Worm (Caenorhabditis elegans) whole organism, young adult: ENCODE data around the gene C16C8.17.

Source experiments
- B0035.1 ChIP-seq: sonication (generic microtip); optimal IDR thresholded peaks from 2 replicates; lab custom pipeline; 2016; ENCODE audit warnings: missing genetic modification characterization, mild to moderate bottlenecking, missing compliant biosample characterization, missing genotype, missing genetic modification reagents
- F22D6.2 ChIP-seq: sonication (generic microtip); optimal IDR thresholded peaks from 2 replicates; lab custom pipeline; 2016; ENCODE audit warnings: mild to moderate bottlenecking, missing genetic modification characterization, missing compliant biosample characterization
- F23B12.7 ChIP-seq: sonication (generic microtip); optimal IDR thresholded peaks from 2 replicates; lab custom pipeline; 2017; ENCODE audit warnings: missing genetic modification characterization, mild to moderate bottlenecking, missing compliant biosample characterization, antibody characterized with exemption, moderate library complexity; ENCODE audit not compliant: insufficient read depth
- F33H1.4 ChIP-seq: fragments of 200-800 bp; sonication (Bioruptor generic); IDR thresholded peaks from 2 replicates; pipeline ENCODE4 v1.3.6; 2022; ENCODE audit warnings: missing genetic modification reagents, missing genetic modification characterization, missing compliant biosample characterization
- F37B4.10 ChIP-seq: fragments of 200-800 bp; sonication (Bioruptor generic); IDR thresholded peaks from 2 replicates; pipeline ENCODE4 v1.3.6; 2022; ENCODE audit warnings: missing genetic modification characterization, missing compliant biosample characterization
- F49E8.2 ChIP-seq: sonication (generic microtip); optimal IDR thresholded peaks from 3 replicates; lab custom pipeline; 2017; ENCODE audit warnings: missing genetic modification characterization, mild to moderate bottlenecking, missing compliant biosample characterization, antibody characterized with exemption, moderate library complexity; ENCODE audit not compliant: insufficient read depth
- Y53G8AR.9 ChIP-seq: fragments of 200-800 bp; sonication (Bioruptor generic); conservative IDR thresholded peaks from 2 replicates; pipeline ENCODE4 v1.3.6; 2022; ENCODE audit warnings: missing genetic modification reagents, missing genetic modification characterization, missing compliant biosample characterization
- Y56A3A.18 ChIP-seq: fragments of 200-800 bp; sonication (Bioruptor generic); IDR thresholded peaks from 2 replicates; pipeline ENCODE4 v1.3.6; 2022; ENCODE audit warnings: missing genetic modification reagents, missing genetic modification characterization, missing compliant biosample characterization
- Y79H2A.3 ChIP-seq: fragments of 200-800 bp; sonication (Bioruptor generic); conservative IDR thresholded peaks from 2 replicates; pipeline ENCODE4 v1.3.6; 2022; ENCODE audit warnings: missing genetic modification reagents, missing genetic modification characterization, missing compliant biosample characterization
- Y95B8A.8 ChIP-seq: fragments of 200-800 bp; sonication (Bioruptor generic); IDR thresholded peaks from 2 replicates; pipeline ENCODE4 v1.3.6; 2022; ENCODE audit warnings: missing genetic modification reagents, missing genetic modification characterization, missing compliant biosample characterization
- ZK185.1 ChIP-seq: sonication (generic microtip); optimal IDR thresholded peaks from 2 replicates; lab custom pipeline; 2016; ENCODE audit warnings: mild to moderate bottlenecking, missing genetic modification characterization, missing compliant biosample characterization; ENCODE audit not compliant: poor library complexity, severe bottlenecking
- ceh-100 ChIP-seq: fragments of 200-800 bp; sonication (Bioruptor generic); IDR thresholded peaks from 2 replicates; pipeline ENCODE4 v1.3.6; 2022; ENCODE audit warnings: missing genetic modification reagents, missing genetic modification characterization, missing compliant biosample characterization
- ceh-91 ChIP-seq: fragments of 200-800 bp; sonication (Bioruptor generic); IDR thresholded peaks from 2 replicates; pipeline ENCODE4 v1.3.6; 2022; ENCODE audit warnings: missing genetic modification reagents, missing genetic modification characterization, missing compliant biosample characterization
- chd-7 ChIP-seq: sonication (generic microtip); optimal IDR thresholded peaks from 2 replicates; lab custom pipeline; 2016; ENCODE audit warnings: mild to moderate bottlenecking, missing genetic modification characterization, moderate library complexity, missing compliant biosample characterization
- dpff-1 ChIP-seq: sonication (generic microtip); optimal IDR thresholded peaks from 2 replicates; lab custom pipeline; 2017; ENCODE audit warnings: mild to moderate bottlenecking, missing genetic modification characterization, missing compliant biosample characterization
- efl-1 ChIP-seq: fragments of 150-350 bp; optimal IDR thresholded peaks from 2 replicates; lab custom pipeline; 2014; ENCODE audit warnings: missing biosample characterization, missing genetic modification reagents, missing genetic modification characterization
- egl-44 ChIP-seq: fragments of 200-800 bp; sonication (Bioruptor generic); IDR thresholded peaks from 2 replicates; pipeline ENCODE4 v1.3.6; 2022; ENCODE audit warnings: missing genetic modification reagents, missing genetic modification characterization, missing compliant biosample characterization
- hrde-1 ChIP-seq: sonication (generic microtip); optimal IDR thresholded peaks from 2 replicates; lab custom pipeline; 2016; ENCODE audit warnings: missing genetic modification characterization, mild to moderate bottlenecking, missing compliant biosample characterization, moderate library complexity, missing genotype, missing genetic modification reagents, borderline replicate concordance
- let-526 ChIP-seq: fragments of 200-800 bp; sonication (Bioruptor generic); IDR thresholded peaks from 2 replicates; pipeline ENCODE4 v1.3.6; 2022; ENCODE audit warnings: missing genetic modification reagents, missing genetic modification characterization, missing compliant biosample characterization
- let-607 ChIP-seq, 2 experiments: fragments of 200-800 bp in 1 of 2; sonication (Bioruptor generic) in 1 of 2; sonication (generic microtip) in 1 of 2; optimal IDR thresholded peaks; 2 replicates each; lab custom pipeline; 2016 to 2018; ENCODE audit warnings: mild to moderate bottlenecking in 2 of 2, missing compliant biosample characterization in 2 of 2, missing genetic modification characterization in 2 of 2, moderate library complexity in 2 of 2, missing genotype in 1 of 2
- lin-35 ChIP-seq, 3 experiments: fragments of 150-350 bp in 2 of 3; sonication (generic microtip) in 1 of 3; optimal IDR thresholded peaks; 2 replicates each; lab custom pipeline; 2014 to 2018; ENCODE audit warnings: missing biosample characterization in 3 of 3, missing genetic modification characterization in 3 of 3, missing genetic modification reagents in 3 of 3
- lin-40 ChIP-seq: sonication (generic microtip); optimal IDR thresholded peaks from 2 replicates; lab custom pipeline; 2016; ENCODE audit warnings: missing genetic modification characterization, mild to moderate bottlenecking, missing compliant biosample characterization, missing genotype, missing genetic modification reagents
- madf-3 ChIP-seq: fragments of 200-800 bp; sonication (Bioruptor generic); IDR thresholded peaks from 2 replicates; pipeline ENCODE4 v1.3.6; 2022; ENCODE audit warnings: missing genetic modification reagents, missing genetic modification characterization, missing compliant biosample characterization
- mcd-1 ChIP-seq: fragments of 200-800 bp; sonication (Bioruptor generic); IDR thresholded peaks from 2 replicates; pipeline ENCODE4 v1.3.6; 2022; ENCODE audit warnings: missing genetic modification reagents, missing genetic modification characterization, missing compliant biosample characterization
- mel-28 ChIP-seq: sonication (generic microtip); optimal IDR thresholded peaks from 2 replicates; lab custom pipeline; 2016; ENCODE audit warnings: borderline replicate concordance, mild to moderate bottlenecking, missing genetic modification characterization, missing compliant biosample characterization
- mes-4 ChIP-seq: sonication (generic microtip); optimal IDR thresholded peaks from 2 replicates; lab custom pipeline; 2016; ENCODE audit warnings: missing genotype, missing genetic modification characterization, missing compliant biosample characterization
- nfya-1 ChIP-seq: sonication (generic microtip); optimal IDR thresholded peaks from 2 replicates; lab custom pipeline; 2017; ENCODE audit warnings: antibody characterized with exemption, missing compliant biosample characterization, missing genetic modification characterization, borderline replicate concordance; ENCODE audit not compliant: insufficient read depth
- nhr-90 ChIP-seq: sonication (generic microtip); optimal IDR thresholded peaks from 2 replicates; lab custom pipeline; 2016; ENCODE audit warnings: missing genotype, mild to moderate bottlenecking, missing genetic modification characterization, missing compliant biosample characterization
- rcor-1 ChIP-seq: fragments of 200-800 bp; sonication (Bioruptor generic); IDR thresholded peaks from 2 replicates; pipeline ENCODE4 v1.3.6; 2022; ENCODE audit warnings: missing genetic modification reagents, missing genetic modification characterization, missing compliant biosample characterization
- rpc-1 ChIP-seq, 2 experiments: fragments of 150-350 bp in 1 of 2; sonication (generic microtip) in 1 of 2; optimal IDR thresholded peaks; 2 replicates each; lab custom pipeline; 2014 to 2018; ENCODE audit warnings: missing biosample characterization in 1 of 2, missing genetic modification characterization in 1 of 2, missing genetic modification reagents in 1 of 2, missing genotype in 1 of 2
- sea-2 ChIP-seq: fragments of 200-800 bp; sonication (Bioruptor generic); IDR thresholded peaks from 2 replicates; pipeline ENCODE4 v1.3.6; 2022; ENCODE audit warnings: missing genetic modification characterization, missing compliant biosample characterization
- snpc-1.3 ChIP-seq: sonication (generic microtip); optimal IDR thresholded peaks from 2 replicates; lab custom pipeline; 2017; ENCODE audit warnings: missing genetic modification characterization, mild to moderate bottlenecking, missing compliant biosample characterization, antibody characterized with exemption, moderate library complexity, missing genotype, missing genetic modification reagents; ENCODE audit not compliant: insufficient read depth
- sptf-2 ChIP-seq: fragments of 200-800 bp; sonication (Bioruptor generic); optimal IDR thresholded peaks from 2 replicates; lab custom pipeline; 2018; ENCODE audit warnings: mild to moderate bottlenecking, missing genetic modification characterization, missing compliant biosample characterization
- unc-62 ChIP-seq: fragments of 150-350 bp; optimal IDR thresholded peaks from 2 replicates; lab custom pipeline; 2014; ENCODE audit warnings: missing biosample characterization, missing genetic modification reagents, missing genetic modification characterization
- zfh-2 ChIP-seq: fragments of 200-800 bp; sonication (Bioruptor generic); conservative IDR thresholded peaks from 2 replicates; pipeline ENCODE4 v1.3.6; 2022; ENCODE audit warnings: missing genetic modification reagents, missing genetic modification characterization, missing compliant biosample characterization
- zim-3 ChIP-seq: sonication (generic microtip); optimal IDR thresholded peaks from 2 replicates; lab custom pipeline; 2017; ENCODE audit warnings: mild to moderate bottlenecking, missing genetic modification characterization, moderate library complexity, missing compliant biosample characterization
- ztf-26 ChIP-seq: sonication (generic microtip); optimal IDR thresholded peaks from 2 replicates; lab custom pipeline; 2017; ENCODE audit warnings: missing genetic modification characterization, missing compliant biosample characterization
- ztf-28 ChIP-seq: fragments of 200-800 bp; sonication (Bioruptor generic); IDR thresholded peaks from 2 replicates; pipeline ENCODE4 v1.3.6; 2022; ENCODE audit warnings: missing genetic modification reagents, missing genetic modification characterization, missing compliant biosample characterization
- ztf-3 ChIP-seq: fragments of 200-800 bp; sonication (Bioruptor generic); optimal IDR thresholded peaks from 2 replicates; lab custom pipeline; 2018; ENCODE audit warnings: mild to moderate bottlenecking, missing genetic modification characterization, missing compliant biosample characterization
- ztf-6 ChIP-seq: fragments of 200-800 bp; sonication (Bioruptor generic); IDR thresholded peaks from 2 replicates; pipeline ENCODE4 v1.3.6; 2022; ENCODE audit warnings: missing genetic modification reagents, missing genetic modification characterization, missing compliant biosample characterization

C16C8.17 gene

ce11 chrII:3440641-3440926 is at the start of gene C16C8.17:
Gene C16C8.17 (plus strand): TSS chrII:3440827.
- TF ChIP-seq ceh-91 (no peak), F23B12.7 (tag; lab: Kevin White, UChicago) (no peak), rcor-1 (GFP tag; lab: Robert Waterston, UW) (no peak), lin-40 (no peak)

- TF ChIP-seq B0035.1 (tag; lab: Kevin White, UChicago) (no peak), F22D6.2 (tag; lab: Kevin White, UChicago) (no peak), zfh-2 (GFP tag; lab: Robert Waterston, UW) (no peak), rpc-1 (optimal IDR thresholded peaks at IDR 0.05; lab: Kevin White, UChicago) (no peak), rpc-1 (tag; optimal IDR thresholded peaks at IDR 0.05; lab: Kevin White, UChicago) (no peak), Y79H2A.3 (GFP tag; lab: Robert Waterston, UW) (no peak), efl-1 (GFP tag; lab: Kevin White, UChicago) (no peak), sptf-2 (GFP tag; lab: Kevin White, UChicago) (no peak), ztf-3 (GFP tag; lab: Kevin White, UChicago) (no peak), snpc-1.3 (no peak), let-607 (tag; optimal IDR thresholded peaks at IDR 0.05; lab: Kevin White, UChicago) (no peak), madf-3 (GFP tag; lab: Robert Waterston, UW) (no peak), egl-44 (GFP tag; lab: Robert Waterston, UW) (no peak), ztf-26 (tag; lab: Kevin White, UChicago) (no peak), mcd-1 (GFP tag; lab: Robert Waterston, UW) (no peak), rcor-1 (GFP tag; lab: Robert Waterston, UW) (no peak), ZK185.1 (tag; lab: Kevin White, UChicago) (no peak), lin-35 (GFP tag; optimal IDR thresholded peaks at IDR 0.05; lab: Kevin White, UChicago) (no peak)
Measured at ce11 chrII:3395484-3395883, 45.1 kb upstream of the C16C8.17 start, which contains the start of gene nep-20. Gene nep-20 (minus strand): TSS chrII:3395584.

ce11 chrII:3399212-3399611 is 41.4 kb upstream of the C16C8.17 start, which contains the start of gene nep-9:
Gene nep-9 (minus strand): TSS chrII:3399312.
- TF ChIP-seq snpc-1.3 (no peak), ztf-6 (no peak), let-526 (GFP tag; lab: Robert Waterston, UW) (no peak), lin-35 (GFP tag; optimal IDR thresholded peaks at IDR 0.05; lab: Kevin White, UChicago) (no peak)

- TF ChIP-seq F33H1.4 (GFP tag; lab: Robert Waterston, UW) (no peak), mel-28 (tag; lab: Kevin White, UChicago) (no peak), Y53G8AR.9 (GFP tag; lab: Robert Waterston, UW) (no peak), mes-4 (no peak), hrde-1 (tag; lab: Kevin White, UChicago) (no peak), nhr-90 (no peak), zim-3 (no peak), unc-62 (GFP tag; lab: Kevin White, UChicago) (no peak), F37B4.10 (GFP tag; lab: Robert Waterston, UW) (no peak)
Measured at ce11 chrII:3402854-3403253, 37.8 kb upstream of the C16C8.17 start, which contains the start of gene nep-10. Gene nep-10 (minus strand): TSS chrII:3402954.

ce11 chrII:3403535-3403934 is 37.1 kb upstream of the C16C8.17 start, which contains the start of gene nep-8:
Gene nep-8 (plus strand): TSS chrII:3403835.
- TF ChIP-seq chd-7 (no peak), F23B12.7 (tag; lab: Kevin White, UChicago) (no peak), dpff-1 (tag; lab: Kevin White, UChicago) (no peak), Y56A3A.18 (no peak), mcd-1 (GFP tag; lab: Robert Waterston, UW) (no peak), nhr-90 (no peak), Y95B8A.8 (no peak), ztf-28 (no peak), ceh-100 (no peak), nfya-1 (tag; lab: Kevin White, UChicago) (no peak), sea-2 (no peak), F49E8.2 (no peak), rcor-1 (GFP tag; lab: Robert Waterston, UW) (no peak)
- TF ChIP-seq, all 124 proteins: peak for 0
